Worm (Caenorhabditis elegans): ENCODE measurements around the gene srh-218.

DNA sequence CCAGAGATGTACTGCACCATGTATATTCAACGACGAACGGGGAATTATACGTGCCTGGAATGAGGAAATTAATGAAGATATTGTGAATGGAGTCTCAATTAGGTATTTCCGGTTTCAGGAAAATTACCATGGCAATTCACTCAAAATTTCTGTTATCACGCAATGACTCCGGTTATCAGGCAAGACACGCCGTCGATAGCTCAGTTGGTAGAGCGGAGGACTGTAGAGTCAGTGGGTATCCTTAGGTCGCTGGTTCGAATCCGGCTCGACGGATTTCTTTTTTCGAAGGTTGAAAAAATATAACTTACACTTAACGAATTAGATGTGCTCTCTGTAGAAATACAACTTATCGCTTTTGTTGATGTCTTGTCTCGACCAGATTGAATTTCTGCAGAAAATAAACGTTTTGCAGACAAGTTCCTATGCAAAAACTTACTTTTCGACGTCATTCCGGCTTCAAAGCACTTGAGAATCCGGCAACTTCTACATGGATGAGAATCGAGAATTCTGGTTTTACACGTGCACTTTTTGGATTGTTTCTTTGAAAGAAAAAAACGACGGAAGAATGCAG lies 13.2 kb upstream of the srh-218 start:
- no peak for TF ChIP-seq unc-39 (tag; optimal IDR thresholded peaks at IDR 0.05)
- TF ChIP-seq gmeb-1 (tag; optimal IDR thresholded peaks at IDR 0.05), result no peak
- no peak for TF ChIP-seq nhr-77 (tag; optimal IDR thresholded peaks at IDR 0.05)
- TF ChIP-seq nhr-6 (tag; optimal IDR thresholded peaks at IDR 0.05), result no peak
- TF ChIP-seq nhr-237 (tag; optimal IDR thresholded peaks at IDR 0.05), result no peak
- TF ChIP-seq unc-55 (GFP tag; optimal IDR thresholded peaks at IDR 0.05), result no peak
- TF ChIP-seq peb-1 (tag; optimal IDR thresholded peaks at IDR 0.05), result no peak
- no peak for TF ChIP-seq F13H6.1 (tag; optimal IDR thresholded peaks at IDR 0.05)
- TF ChIP-seq sma-3 (GFP tag; optimal IDR thresholded peaks at IDR 0.05), result no peak
- TF ChIP-seq nhr-12 (tag; optimal IDR thresholded peaks at IDR 0.05), result no peak
